Fruit fly (Drosophila melanogaster): Measurements from ENCODE around the gene CG33710.

DNA sequence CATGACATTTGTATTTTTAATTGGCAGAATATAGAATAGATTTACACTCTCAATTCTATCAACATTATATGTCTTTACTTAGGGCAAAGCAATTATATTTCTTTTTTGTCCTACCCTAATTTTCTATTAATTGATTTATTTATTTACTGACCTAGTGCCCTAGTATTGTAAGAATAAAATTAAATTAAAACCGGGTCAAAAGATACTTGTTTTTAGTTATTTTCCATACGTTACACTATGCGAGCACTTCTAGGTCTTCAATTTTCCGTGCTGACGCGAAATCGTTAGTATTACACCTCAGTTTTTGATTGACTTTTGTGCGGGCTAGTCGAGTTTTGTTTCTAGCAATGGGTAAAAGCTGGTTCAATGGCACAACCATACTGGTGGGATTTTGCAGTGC, 21.2 kb downstream of the CG33710 start, which contains the start of gene CG46462:
- no peak for TF ChIP-seq CG12768 (GFP tag; optimal IDR thresholded peaks at IDR 0.05)
- TF ChIP-seq Crg-1 (GFP tag; optimal IDR thresholded peaks at IDR 0.05): no peak
- TF ChIP-seq bab1 (GFP tag; optimal IDR thresholded peaks at IDR 0.05): no peak
- TF ChIP-seq CG7101 (tag; optimal IDR thresholded peaks at IDR 0.05): no peak
- TF ChIP-seq CG1620 (GFP tag; optimal IDR thresholded peaks at IDR 0.05): no peak
- TF ChIP-seq cnc (optimal IDR thresholded peaks at IDR 0.05): no peak
- TF ChIP-seq CG5204 (GFP tag; optimal IDR thresholded peaks at IDR 0.05): no peak
- no peak for TF ChIP-seq CG11617 (GFP tag; optimal IDR thresholded peaks at IDR 0.05)
- no peak for TF ChIP-seq Hr96 (GFP tag; optimal IDR thresholded peaks at IDR 0.05)
- TF ChIP-seq Clk (GFP tag; optimal IDR thresholded peaks at IDR 0.05): no peak
- no peak for TF ChIP-seq Mnt (GFP tag; optimal IDR thresholded peaks at IDR 0.05)
